Worm (Caenorhabditis elegans) whole organism, late embryonic: ENCODE results near the gene M03E7.3.
"Not testable (repeated sequence)": the region's sequence is repeated elsewhere in the genome, so short reads cannot be mapped to it uniquely, and the experiment has no call there.

ENCODE experiments used
- K09A11.1 ChIP-seq: sonication (generic microtip); optimal IDR thresholded peaks from 2 replicates; lab custom pipeline; 2017; ENCODE audit warnings: antibody characterized with exemption, mild to moderate bottlenecking, missing genetic modification characterization, missing compliant biosample characterization; ENCODE audit not compliant: insufficient read depth
- T23F11.4 ChIP-seq: fragments of 200-800 bp; sonication (Bioruptor generic); optimal IDR thresholded peaks from 2 replicates; lab custom pipeline; 2018; ENCODE audit warnings: mild to moderate bottlenecking, missing genetic modification characterization, missing compliant biosample characterization
- ahr-1 ChIP-seq: sonication (generic microtip); optimal IDR thresholded peaks from 2 replicates; lab custom pipeline; 2016; ENCODE audit warnings: missing genetic modification characterization, missing compliant biosample characterization
- ama-1 ChIP-seq: fragments of 150-350 bp; optimal IDR thresholded peaks from 2 replicates; lab custom pipeline; 2014
- ceh-2 ChIP-seq: sonication (generic microtip); optimal IDR thresholded peaks from 2 replicates; lab custom pipeline; 2016; ENCODE audit warnings: missing genotype, missing genetic modification characterization, missing compliant biosample characterization
- ceh-31 ChIP-seq: sonication (generic microtip); optimal IDR thresholded peaks from 2 replicates; lab custom pipeline; 2016; ENCODE audit warnings: missing genetic modification characterization, missing compliant biosample characterization
- ceh-34 ChIP-seq: sonication (generic microtip); optimal IDR thresholded peaks from 2 replicates; lab custom pipeline; 2016; ENCODE audit warnings: mild to moderate bottlenecking, missing genetic modification characterization, missing compliant biosample characterization
- ceh-45 ChIP-seq: fragments of 200-800 bp; sonication (Bioruptor generic); IDR thresholded peaks from 2 replicates; pipeline ENCODE4 v1.3.6; 2022; ENCODE audit warnings: missing genetic modification reagents, missing genetic modification characterization, missing compliant biosample characterization
- ceh-48 ChIP-seq: sonication (generic microtip); optimal IDR thresholded peaks from 2 replicates; lab custom pipeline; 2016; ENCODE audit warnings: missing genetic modification characterization, inconsistent platforms, missing compliant biosample characterization
- eyg-1 ChIP-seq: sonication (generic microtip); optimal IDR thresholded peaks from 2 replicates; lab custom pipeline; 2016; ENCODE audit warnings: missing genotype, missing genetic modification characterization, missing compliant biosample characterization
- hlh-13 ChIP-seq: fragments of 200-800 bp; sonication (Bioruptor generic); optimal IDR thresholded peaks from 2 replicates; lab custom pipeline; 2018; ENCODE audit warnings: mild to moderate bottlenecking, missing genetic modification characterization, missing compliant biosample characterization
- hlh-15 ChIP-seq: sonication (generic microtip); optimal IDR thresholded peaks from 2 replicates; lab custom pipeline; 2016; ENCODE audit warnings: missing genetic modification characterization, missing compliant biosample characterization
- lim-6 ChIP-seq: sonication (generic microtip); optimal IDR thresholded peaks from 2 replicates; lab custom pipeline; 2016; ENCODE audit warnings: missing genetic modification characterization, missing compliant biosample characterization
- lin-11 ChIP-seq: fragments of 200-800 bp; sonication (Bioruptor generic); optimal IDR thresholded peaks from 2 replicates; lab custom pipeline; 2018; ENCODE audit warnings: mild to moderate bottlenecking, missing genetic modification characterization, missing compliant biosample characterization
- odd-2 ChIP-seq: sonication (generic microtip); optimal IDR thresholded peaks from 2 replicates; lab custom pipeline; 2017; ENCODE audit warnings: antibody characterized with exemption, mild to moderate bottlenecking, missing genetic modification characterization, missing compliant biosample characterization
- pqm-1 ChIP-seq: sonication (generic microtip); optimal IDR thresholded peaks from 2 replicates; lab custom pipeline; 2016; ENCODE audit warnings: missing genetic modification characterization, missing compliant biosample characterization
- sox-4 ChIP-seq: sonication (generic microtip); optimal IDR thresholded peaks from 2 replicates; lab custom pipeline; 2017; ENCODE audit warnings: mild to moderate bottlenecking, missing genetic modification characterization, inconsistent platforms, missing compliant biosample characterization
- unc-55 ChIP-seq: sonication (generic microtip); optimal IDR thresholded peaks from 2 replicates; lab custom pipeline; 2017; ENCODE audit warnings: missing biosample characterization, missing genetic modification reagents, missing genetic modification characterization

Gene M03E7.3

DNA sequence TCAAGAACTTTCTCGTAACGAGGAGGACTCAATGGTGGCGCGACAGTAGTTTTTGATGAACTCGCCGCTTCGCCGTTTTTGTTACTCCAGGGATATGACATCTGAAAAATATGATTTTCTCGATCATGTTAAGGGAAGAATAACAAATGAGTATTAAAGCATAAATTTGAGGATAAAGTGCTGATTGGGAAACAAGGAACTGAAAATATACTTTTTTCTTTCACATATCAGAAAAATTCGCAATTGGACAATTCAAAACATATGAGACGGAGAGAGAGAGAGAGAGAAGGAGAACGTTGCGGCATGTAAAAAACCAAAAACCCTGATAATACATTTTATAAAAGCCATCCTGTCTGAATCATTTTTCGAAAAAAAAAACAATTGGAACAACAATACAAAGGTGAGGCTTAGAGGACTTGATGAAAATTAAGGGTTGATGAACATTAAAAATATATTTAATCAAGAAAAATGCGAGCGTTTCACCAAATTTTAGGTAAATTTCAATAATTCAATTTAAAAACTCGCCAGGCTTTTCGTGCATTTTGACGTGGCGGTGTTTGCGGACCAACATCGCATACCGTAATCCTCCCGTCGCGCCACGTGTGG lies 45.9 kb downstream of the M03E7.3 start, which contains the start of the genes mut-14 and C14C11.2:
mut-14 (minus strand) TSS at position 101 of the 606 bp plus-strand sequence.
C14C11.2 (plus strand) TSS at position 556 of the 606 bp plus-strand sequence.
- no peak for TF ChIP-seq ahr-1
- TF ChIP-seq ama-1 (lab: Kevin White, UChicago), result no peak
- TF ChIP-seq ceh-2 (tag; lab: Kevin White, UChicago), result no peak
- no peak for TF ChIP-seq ceh-31
- TF ChIP-seq eyg-1, result no peak
- no peak for TF ChIP-seq lim-6 (tag; lab: Kevin White, UChicago)
- TF ChIP-seq ceh-45 (GFP tag; lab: Robert Waterston, UW), result no peak
- TF ChIP-seq hlh-13, result no peak
- no peak for TF ChIP-seq lin-11
- TF ChIP-seq sox-4 (tag; lab: Kevin White, UChicago), result no peak
- no peak for TF ChIP-seq hlh-15
- TF ChIP-seq pqm-1 (tag; lab: Kevin White, UChicago), result no peak
- no peak for TF ChIP-seq K09A11.1 (tag; lab: Kevin White, UChicago)
- TF ChIP-seq ceh-48 (tag; lab: Kevin White, UChicago), result no peak
- TF ChIP-seq T23F11.4 (GFP tag; lab: Kevin White, UChicago), result no peak
- TF ChIP-seq odd-2 (tag; lab: Kevin White, UChicago), result no peak

- not testable (repeated sequence) for TF ChIP-seq unc-55; ceh-48 (tag; lab: Kevin White, UChicago); ceh-34 (tag; lab: Kevin White, UChicago)
- TF ChIP-seq, all 69 proteins: peak for 0; not testable (repeated sequence) for 69
Measured at ce11 chrV:5663317-5663716, 48.5 kb downstream of the M03E7.3 start, which contains the start of gene C14C11.1. Gene C14C11.1, plus strand, starts transcription at chrV:5663617.
